Fruit fly (Drosophila melanogaster): Measurements from ENCODE around the gene ND-13B.

Gene ND-13B

DNA sequence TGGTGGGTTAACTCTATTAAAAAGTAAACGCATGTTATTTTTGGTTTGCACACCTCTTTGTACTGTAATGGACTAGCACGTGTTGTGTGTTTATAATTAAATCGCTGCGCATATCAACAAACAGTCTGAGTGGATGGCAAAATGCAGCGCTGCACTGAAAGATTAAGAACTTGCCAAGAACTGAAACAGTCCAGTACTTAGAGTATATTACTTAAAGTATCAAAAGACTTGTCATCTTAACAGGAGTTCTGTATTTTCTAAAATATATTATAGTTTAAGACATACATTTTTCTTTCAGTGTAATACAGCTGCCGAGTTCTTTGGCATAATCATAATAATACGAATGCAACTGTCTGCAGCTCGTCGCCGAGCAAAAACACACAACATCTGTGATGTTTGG, 45.5 kb downstream of the ND-13B start (continued):
- TF ChIP-seq otp (GFP tag; IDR thresholded peaks at IDR 0.05), result no peak
- TF ChIP-seq nerfin-1 (tag; optimal IDR thresholded peaks at IDR 0.05), result no peak
- TF ChIP-seq abd-A (tag; optimal IDR thresholded peaks at IDR 0.05), result no peak
- no peak for TF ChIP-seq vfl (GFP tag; optimal IDR thresholded peaks at IDR 0.05)
- 0 out of 3 replicates have a peak, but pooled peaks have one; percentile 13 for TF ChIP-seq CG11093 (GFP tag; IDR thresholded peaks at IDR 0.05)
- TF ChIP-seq Asciz (GFP tag; optimal IDR thresholded peaks at IDR 0.05), result no peak

DNA sequence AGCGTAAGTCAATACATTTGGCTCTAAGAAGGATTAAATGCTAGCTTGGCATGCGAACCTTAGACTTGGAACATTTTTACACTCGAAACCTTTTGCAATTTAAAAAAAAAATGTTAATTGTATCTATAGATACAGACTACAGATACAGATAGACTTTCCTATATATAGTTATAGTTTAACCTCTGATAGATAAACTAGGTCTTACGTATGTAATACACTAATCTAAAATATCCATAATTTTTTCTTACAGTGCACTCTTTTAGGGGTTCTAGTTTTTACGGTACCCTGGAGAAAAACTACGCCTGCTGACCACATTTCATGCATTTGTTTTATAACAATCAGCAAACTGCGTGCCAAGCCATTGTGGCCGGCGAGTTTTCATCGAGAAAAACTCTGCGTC, 46.8 kb downstream of the ND-13B start:
- no peak for TF ChIP-seq gfzf (GFP tag; optimal IDR thresholded peaks at IDR 0.05)
- no peak for TF ChIP-seq CG8388 (GFP tag; optimal IDR thresholded peaks at IDR 0.05)
- TF ChIP-seq row (GFP tag; IDR thresholded peaks at IDR 0.05), result peak; percentile 8; the same call in 1 of the 3 replicates
- no peak for TF ChIP-seq ham (GFP tag; IDR thresholded peaks at IDR 0.05)
- TF ChIP-seq CG31388 (GFP tag; optimal IDR thresholded peaks at IDR 0.05), result no peak
- no peak for TF ChIP-seq CG1233 (GFP tag; optimal IDR thresholded peaks at IDR 0.05)
- peak; percentile 58 for TF ChIP-seq sens (GFP tag)
- no peak for TF ChIP-seq CG17385 (GFP tag; optimal IDR thresholded peaks at IDR 0.05)
- TF ChIP-seq esg (GFP tag; conservative IDR thresholded peaks at IDR 0.05), result 0 out of 2 replicates have a peak, but pooled peaks have one; percentile 5
- TF ChIP-seq Dfd (GFP tag; optimal IDR thresholded peaks at IDR 0.05), result no peak
- TF ChIP-seq onecut (GFP tag; IDR thresholded peaks at IDR 0.05), result no peak
- no peak for TF ChIP-seq pzg (GFP tag; optimal IDR thresholded peaks at IDR 0.05)
- no peak for TF ChIP-seq CG17912 (GFP tag; optimal IDR thresholded peaks at IDR 0.05)
- TF ChIP-seq B-H2 (GFP tag; optimal IDR thresholded peaks at IDR 0.05), result no peak
- TF ChIP-seq pum (GFP tag; optimal IDR thresholded peaks at IDR 0.05), result no peak

DNA sequence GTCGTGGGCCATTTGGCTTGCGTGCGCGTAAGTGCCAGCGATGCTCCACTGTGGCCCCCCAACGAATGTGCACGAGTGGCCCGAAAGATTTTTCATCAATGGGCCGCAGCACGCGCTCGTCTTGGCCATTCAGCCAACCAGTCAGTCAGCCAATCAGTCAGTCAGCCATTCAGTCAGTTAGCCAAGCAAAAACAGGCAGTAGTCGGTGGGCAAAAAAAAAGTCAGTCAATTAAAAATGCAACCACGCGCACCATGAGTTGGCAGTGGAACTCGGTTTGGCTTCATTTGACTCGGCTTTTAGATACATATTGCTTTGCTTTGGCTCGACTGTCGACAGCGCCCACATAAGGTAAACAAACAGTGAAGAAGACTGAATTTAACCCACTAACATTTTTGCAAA, 47.9 kb downstream of the ND-13B start:
- TF ChIP-seq HHEX (GFP tag; optimal IDR thresholded peaks at IDR 0.05) (no peak), CG9817 (tag; optimal IDR thresholded peaks at IDR 0.05) (no peak), Med (GFP tag) (peak; percentile 7), vvl (GFP tag; IDR thresholded peaks at IDR 0.05) (peak; percentile 42; the same call in 1 of the 2 replicates), CG11247 (GFP tag; IDR thresholded peaks at IDR 0.05) (0 out of 2 replicates have a peak, but pooled peaks have one; percentile 28), CG14441 (GFP tag; IDR thresholded peaks at IDR 0.05) (peak; percentile 2; the same call in 1 of the 2 replicates), MBD-R2 (GFP tag; IDR thresholded peaks at IDR 0.05) (no peak), Dip2 (GFP tag; IDR thresholded peaks at IDR 0.05) (no peak), grn (GFP tag; optimal IDR thresholded peaks at IDR 0.05) (no peak), Tbp (GFP tag; optimal IDR thresholded peaks at IDR 0.05) (no peak), CG4404 (GFP tag; IDR thresholded peaks at IDR 0.05) (no peak), Jarid2 (GFP tag; optimal IDR thresholded peaks at IDR 0.05) (no peak), CG12769 (tag; optimal IDR thresholded peaks at IDR 0.05) (peak; percentile 12), CG34224 (GFP tag; IDR thresholded peaks at IDR 0.05; ENCODE audit: partially characterized antibody) (no peak), sr (GFP tag; IDR thresholded peaks at IDR 0.05) (peak; percentile 62; the same call in 1 of the 3 replicates), amos (GFP tag; IDR thresholded peaks at IDR 0.05; ENCODE audit: partially characterized antibody) (no peak), CG17385 (GFP tag; optimal IDR thresholded peaks at IDR 0.05) (no peak), CG8281 (tag; optimal IDR thresholded peaks at IDR 0.05) (peak; percentile 97), CG13296 (GFP tag; optimal IDR thresholded peaks at IDR 0.05) (no peak), CG33213 (GFP tag; optimal IDR thresholded peaks at IDR 0.05) (no peak), CG32532 (GFP tag; IDR thresholded peaks at IDR 0.05) (peak; percentile 37; the same call in 1 of the 2 replicates), Awh (GFP tag; IDR thresholded peaks at IDR 0.05) (0 out of 2 replicates have a peak, but pooled peaks have one; percentile 20), HLH4C (GFP tag; IDR thresholded peaks at IDR 0.05; ENCODE audit: partially characterized antibody) (no peak), CG5953 (GFP tag; IDR thresholded peaks at IDR 0.05) (peak; percentile 7; the same call in 1 of the 2 replicates), hkb (optimal IDR thresholded peaks at IDR 0.05) (no peak), hkb (GFP tag; IDR thresholded peaks at IDR 0.05) (no peak), CG2116 (GFP tag; optimal IDR thresholded peaks at IDR 0.05) (no peak), Oaz (GFP tag; IDR thresholded peaks at IDR 0.05) (0 out of 2 replicates have a peak, but pooled peaks have one; percentile 21), CrebB (tag; optimal IDR thresholded peaks at IDR 0.05) (no peak), CG16779 (GFP tag; IDR thresholded peaks at IDR 0.05) (0 out of 2 replicates have a peak, but pooled peaks have one; percentile 25)
